Worm (Caenorhabditis elegans): ENCODE results near the gene nasp-2.

Gene nasp-2

ce11 chrV:13352415-13352814 is 40.4 kb upstream of the nasp-2 start:
- TF ChIP-seq mep-1 (tag; optimal IDR thresholded peaks at IDR 0.05) (no peak), nhr-2 (tag; optimal IDR thresholded peaks at IDR 0.05) (no peak), unc-62 (GFP tag; optimal IDR thresholded peaks at IDR 0.05) (no peak), blmp-1 (tag; optimal IDR thresholded peaks at IDR 0.05) (no peak), unc-39 (tag; optimal IDR thresholded peaks at IDR 0.05) (no peak), nhr-237 (tag; optimal IDR thresholded peaks at IDR 0.05) (no peak), pha-4 (tag; optimal IDR thresholded peaks at IDR 0.05) (no peak), mab-5 (tag; optimal IDR thresholded peaks at IDR 0.05) (no peak)

ce11 chrV:13351773-13352172 is 39.7 kb upstream of the nasp-2 start:
- TF ChIP-seq unc-62 (GFP tag; optimal IDR thresholded peaks at IDR 0.05) (peak; percentile 9), bed-3 (GFP tag; optimal IDR thresholded peaks at IDR 0.05) (no peak)

ce11 chrV:13350302-13350701 is 38.2 kb upstream of the nasp-2 start:
- TF ChIP-seq snpc-4 (tag; optimal IDR thresholded peaks at IDR 0.05) (no peak), unc-39 (tag; optimal IDR thresholded peaks at IDR 0.05) (no peak), lin-13 (tag; optimal IDR thresholded peaks at IDR 0.05) (no peak), bed-3 (GFP tag; optimal IDR thresholded peaks at IDR 0.05) (no peak), elt-3 (tag; optimal IDR thresholded peaks at IDR 0.05) (no peak), ces-1 (GFP tag; optimal IDR thresholded peaks at IDR 0.05) (no peak), cnd-1 (tag; optimal IDR thresholded peaks at IDR 0.05) (no peak), lin-32 (GFP tag; optimal IDR thresholded peaks at IDR 0.05) (no peak)

ce11 chrV:13345867-13346328 is 33.8 kb upstream of the nasp-2 start, which contains the start of gene twk-43:
twk-43 (plus strand) TSS chrV:13346278.
- peak; percentile 82 for TF ChIP-seq unc-62 (GFP tag; optimal IDR thresholded peaks at IDR 0.05)
- TF ChIP-seq mab-5 (tag; optimal IDR thresholded peaks at IDR 0.05): peak; percentile 71
- no peak for TF ChIP-seq nhr-237 (tag; optimal IDR thresholded peaks at IDR 0.05)

- TF ChIP-seq pha-4 (tag; optimal IDR thresholded peaks at IDR 0.05) (no peak), nhr-237 (tag; optimal IDR thresholded peaks at IDR 0.05) (no peak), nhr-12 (tag; optimal IDR thresholded peaks at IDR 0.05) (no peak), mep-1 (tag; optimal IDR thresholded peaks at IDR 0.05) (no peak), ceh-83 (GFP tag; optimal IDR thresholded peaks at IDR 0.05) (no peak), nhr-28 (tag; optimal IDR thresholded peaks at IDR 0.05) (no peak), elt-1 (tag; optimal IDR thresholded peaks at IDR 0.05; ENCODE audit: borderline replicate concordance, insufficient read depth) (no peak), ztf-11 (tag; optimal IDR thresholded peaks at IDR 0.05) (no peak), ham-2 (GFP tag; optimal IDR thresholded peaks at IDR 0.05) (no peak), ceh-43 (GFP tag; optimal IDR thresholded peaks at IDR 0.05) (no peak), lsy-2 (tag; optimal IDR thresholded peaks at IDR 0.05) (no peak), bed-3 (GFP tag; optimal IDR thresholded peaks at IDR 0.05) (no peak), snpc-4 (tag; optimal IDR thresholded peaks at IDR 0.05) (no peak), ces-1 (GFP tag; optimal IDR thresholded peaks at IDR 0.05) (no peak), ceh-39 (tag; optimal IDR thresholded peaks at IDR 0.05) (no peak), flh-1 (GFP tag; optimal IDR thresholded peaks at IDR 0.05) (no peak)
Measured at ce11 chrV:13342235-13342634, 30.2 kb upstream of the nasp-2 start.

- TF ChIP-seq elt-3 (tag; optimal IDR thresholded peaks at IDR 0.05) (no peak), unc-39 (tag; optimal IDR thresholded peaks at IDR 0.05) (no peak), ceh-39 (tag; optimal IDR thresholded peaks at IDR 0.05) (no peak), ztf-11 (tag; optimal IDR thresholded peaks at IDR 0.05) (no peak), mls-2 (tag; optimal IDR thresholded peaks at IDR 0.05) (no peak)
Measured at ce11 chrV:13339633-13340290, 27.7 kb upstream of the nasp-2 start, which contains the start of the genes str-4 and lgc-48. str-4 (minus strand) TSS chrV:13339733. lgc-48 (plus strand) TSS chrV:13340240.

- TF ChIP-seq tbx-8 (GFP tag; optimal IDR thresholded peaks at IDR 0.05) (no peak), drap-1 (GFP tag; optimal IDR thresholded peaks at IDR 0.05) (no peak), mls-2 (tag; optimal IDR thresholded peaks at IDR 0.05) (no peak), elt-1 (tag; optimal IDR thresholded peaks at IDR 0.05; ENCODE audit: borderline replicate concordance, insufficient read depth) (no peak), cnd-1 (tag; optimal IDR thresholded peaks at IDR 0.05) (no peak), M03D4.4 (tag; optimal IDR thresholded peaks at IDR 0.05) (no peak), lin-32 (GFP tag; optimal IDR thresholded peaks at IDR 0.05) (no peak), nhr-76 (tag; optimal IDR thresholded peaks at IDR 0.05) (no peak), lin-13 (tag; optimal IDR thresholded peaks at IDR 0.05) (no peak), sptf-1 (tag; optimal IDR thresholded peaks at IDR 0.05) (no peak), unc-39 (tag; optimal IDR thresholded peaks at IDR 0.05) (no peak), mep-1 (tag; optimal IDR thresholded peaks at IDR 0.05) (no peak), mab-5 (tag; optimal IDR thresholded peaks at IDR 0.05) (no peak)
Measured at ce11 chrV:13338037-13338436, 26.0 kb upstream of the nasp-2 start.

All from whole organism, mixed stage, embryonic.